Worm (Caenorhabditis elegans): ENCODE results near the gene ubh-3.

- TF ChIP-seq hmg-20 (GFP tag; IDR thresholded peaks at IDR 0.05) (no peak), rpc-1 (optimal IDR thresholded peaks at IDR 0.05) (no peak), rpc-1 (tag; optimal IDR thresholded peaks at IDR 0.05) (no peak)
These were observed 13.2 kb downstream of the ubh-3 start for ce11 chrV:6495353-6495752.
